Fruit fly (Drosophila melanogaster) whole organism, embryonic: Measurements from ENCODE around the gene CG33947.

ENCODE experiments used
- Atf-2 ChIP-seq: fragments of 200-800 bp; sonication (Bioruptor generic); optimal IDR thresholded peaks from 2 replicates; lab custom pipeline; 2016; ENCODE audit warnings: missing biosample characterization, missing genetic modification characterization
- Atf6 ChIP-seq: fragments of 200-800 bp; sonication (Bioruptor generic); IDR thresholded peaks from 2 replicates; pipeline ENCODE4 v1.3.6; 2022; ENCODE audit warnings: missing biosample characterization, missing genetic modification characterization
- Bteb2 ChIP-seq: fragments of 200-800 bp; sonication (Bioruptor generic); optimal IDR thresholded peaks from 2 replicates; lab custom pipeline; 2016; ENCODE audit warnings: missing biosample characterization, missing genetic modification characterization
- CG10147 ChIP-seq: fragments of 200-800 bp; sonication (Bioruptor generic); optimal IDR thresholded peaks from 2 replicates; lab custom pipeline; 2019; ENCODE audit warnings: missing biosample characterization, mild to moderate bottlenecking, missing genetic modification characterization, moderate library complexity
- CG11247 ChIP-seq: fragments of 200-800 bp; sonication (Bioruptor generic); IDR thresholded peaks from 2 replicates; pipeline ENCODE4 v1.3.6; 2022; ENCODE audit warnings: missing biosample characterization, missing genetic modification characterization
- CG12104 ChIP-seq: fragments of 200-800 bp; sonication (Bioruptor generic); optimal IDR thresholded peaks from 3 replicates; lab custom pipeline; 2016; ENCODE audit warnings: missing biosample characterization, missing genetic modification characterization
- CG13287 ChIP-seq: fragments of 200-800 bp; sonication (Bioruptor generic); IDR thresholded peaks from 2 replicates; pipeline ENCODE4 v1.3.6; 2022; ENCODE audit warnings: missing biosample characterization, missing genetic modification characterization; ENCODE audit not compliant: partially characterized antibody
- CG14965 ChIP-seq: fragments of 200-800 bp; sonication (Bioruptor generic); optimal IDR thresholded peaks from 2 replicates; lab custom pipeline; 2016; ENCODE audit warnings: missing biosample characterization, missing genetic modification characterization, borderline replicate concordance
- CG17361 ChIP-seq: fragments of 200-800 bp; sonication (Bioruptor generic); IDR thresholded peaks from 3 replicates; pipeline ENCODE4 v1.3.6; 2022; ENCODE audit warnings: missing biosample characterization, missing genetic modification characterization
- CG1832 ChIP-seq: fragments of 200-800 bp; sonication (Bioruptor generic); optimal IDR thresholded peaks from 2 replicates; lab custom pipeline; 2017; ENCODE audit warnings: missing biosample characterization, mild to moderate bottlenecking, missing genetic modification characterization, inconsistent platforms
- CG18476 ChIP-seq: fragments of 200-800 bp; sonication (Bioruptor generic); optimal IDR thresholded peaks from 2 replicates; lab custom pipeline; 2016; ENCODE audit warnings: missing biosample characterization, mild to moderate bottlenecking, missing genetic modification characterization
- CG18764 ChIP-seq: fragments of 200-800 bp; sonication (Bioruptor generic); optimal IDR thresholded peaks from 3 replicates; lab custom pipeline; 2016; ENCODE audit warnings: missing biosample characterization, missing genetic modification characterization
- CG2116 ChIP-seq: fragments of 200-800 bp; sonication (Bioruptor generic); optimal IDR thresholded peaks from 3 replicates; lab custom pipeline; 2018; ENCODE audit warnings: missing biosample characterization, mild to moderate bottlenecking, missing genetic modification characterization
- CG2199 ChIP-seq: fragments of 200-800 bp; sonication (Bioruptor generic); IDR thresholded peaks from 3 replicates; pipeline ENCODE4 v1.3.6; 2022; ENCODE audit warnings: missing biosample characterization, missing genetic modification characterization
- CG2712 ChIP-seq: fragments of 200-800 bp; optimal IDR thresholded peaks from 3 replicates; lab custom pipeline; 2019; ENCODE audit warnings: missing biosample characterization, mild to moderate bottlenecking, missing genetic modification characterization, moderate library complexity
- CG3281 ChIP-seq: fragments of 200-800 bp; sonication (Bioruptor generic); optimal IDR thresholded peaks from 3 replicates; lab custom pipeline; 2017; ENCODE audit warnings: missing biosample characterization, mild to moderate bottlenecking, missing genetic modification characterization
- CG34224 ChIP-seq: fragments of 200-800 bp; sonication (Bioruptor generic); IDR thresholded peaks from 3 replicates; pipeline ENCODE4 v1.3.6; 2022; ENCODE audit warnings: missing biosample characterization, missing genetic modification characterization; ENCODE audit not compliant: partially characterized antibody
- CG4707 ChIP-seq: fragments of 200-800 bp; sonication (Bioruptor generic); optimal IDR thresholded peaks from 2 replicates; lab custom pipeline; 2018; ENCODE audit warnings: missing biosample characterization, mild to moderate bottlenecking, missing genetic modification characterization, moderate library complexity
- CG5245 ChIP-seq: fragments of 200-800 bp; sonication (Bioruptor generic); optimal IDR thresholded peaks from 3 replicates; lab custom pipeline; 2016; ENCODE audit warnings: missing biosample characterization, missing genetic modification characterization
- CG5953 ChIP-seq: fragments of 200-800 bp; sonication (Bioruptor generic); IDR thresholded peaks from 2 replicates; pipeline ENCODE4 v1.3.6; 2022; ENCODE audit warnings: missing biosample characterization, missing genetic modification characterization
- CG6689 ChIP-seq: fragments of 200-800 bp; sonication (Bioruptor generic); IDR thresholded peaks from 2 replicates; pipeline ENCODE4 v1.3.6; 2022; ENCODE audit warnings: missing biosample characterization, missing genetic modification characterization
- CG7963 ChIP-seq: fragments of 200-800 bp; sonication (Bioruptor generic); IDR thresholded peaks from 3 replicates; pipeline ENCODE4 v1.3.6; 2022; ENCODE audit warnings: missing biosample characterization, missing genetic modification characterization; ENCODE audit not compliant: partially characterized antibody
- Dll ChIP-seq: fragments of 200-800 bp; sonication (Bioruptor generic); IDR thresholded peaks from 4 replicates; pipeline ENCODE4 v1.3.6; 2022; ENCODE audit warnings: missing biosample characterization, missing genetic modification characterization; ENCODE audit not compliant: partially characterized antibody
- Fer1 ChIP-seq: fragments of 200-800 bp; sonication (Bioruptor generic); optimal IDR thresholded peaks from 2 replicates; lab custom pipeline; 2017; ENCODE audit warnings: missing biosample characterization, mild to moderate bottlenecking, missing genetic modification characterization
- HLH3B ChIP-seq: fragments of 200-800 bp; sonication (Bioruptor generic); IDR thresholded peaks from 2 replicates; pipeline ENCODE4 v1.3.6; 2022; ENCODE audit warnings: missing biosample characterization, missing genetic modification characterization
- Hand ChIP-seq: fragments of 200-800 bp; sonication (Bioruptor generic); optimal IDR thresholded peaks from 2 replicates; lab custom pipeline; 2017; ENCODE audit warnings: mild to moderate bottlenecking, missing biosample characterization, missing genetic modification reagents, missing genetic modification characterization
- HmgZ ChIP-seq: fragments of 200-800 bp; sonication (Bioruptor generic); optimal IDR thresholded peaks from 2 replicates; lab custom pipeline; 2018; ENCODE audit warnings: missing biosample characterization, mild to moderate bottlenecking, missing genetic modification characterization
- Jarid2 ChIP-seq: fragments of 200-800 bp; sonication (Bioruptor generic); optimal IDR thresholded peaks from 3 replicates; lab custom pipeline; 2017; ENCODE audit warnings: mild to moderate bottlenecking, missing biosample characterization, missing genetic modification reagents, missing genetic modification characterization
- Lim3 ChIP-seq: fragments of 200-800 bp; sonication (Bioruptor generic); IDR thresholded peaks from 2 replicates; pipeline ENCODE4 v1.3.6; 2022; ENCODE audit warnings: missing biosample characterization, missing genetic modification characterization
- Lpt ChIP-seq: fragments of >200 bp; optimal IDR thresholded peaks from 2 replicates; lab custom pipeline; 2018; ENCODE audit warnings: missing biosample characterization, missing genetic modification characterization
- Mes4 ChIP-seq: fragments of 200-800 bp; sonication (Bioruptor generic); optimal IDR thresholded peaks from 2 replicates; lab custom pipeline; 2016; ENCODE audit warnings: missing biosample characterization, missing genetic modification characterization
- Mrtf ChIP-seq: fragments of 200-800 bp; sonication (Bioruptor generic); IDR thresholded peaks from 3 replicates; pipeline ENCODE4 v1.3.6; 2022; ENCODE audit warnings: missing biosample characterization, missing genetic modification characterization
- Opbp ChIP-seq: fragments of 200-800 bp; sonication (Bioruptor generic); IDR thresholded peaks from 3 replicates; pipeline ENCODE4 v1.3.6; 2022; ENCODE audit warnings: missing biosample characterization, missing genetic modification characterization; ENCODE audit not compliant: partially characterized antibody
- PHDP ChIP-seq: fragments of 200-800 bp; sonication (Bioruptor generic); optimal IDR thresholded peaks from 3 replicates; lab custom pipeline; 2018; ENCODE audit warnings: missing biosample characterization, mild to moderate bottlenecking, missing genetic modification characterization, moderate library complexity
- az2 ChIP-seq: fragments of 200-800 bp; sonication (Bioruptor generic); optimal IDR thresholded peaks from 3 replicates; lab custom pipeline; 2016; ENCODE audit warnings: missing biosample characterization, missing genetic modification characterization
- chn ChIP-seq: fragments of 200-800 bp; sonication (Bioruptor generic); optimal IDR thresholded peaks from 2 replicates; lab custom pipeline; 2016; ENCODE audit warnings: missing biosample characterization, missing genetic modification characterization
- da ChIP-seq: fragments of 200-800 bp; sonication (Bioruptor generic); optimal IDR thresholded peaks from 2 replicates; lab custom pipeline; 2016; ENCODE audit warnings: missing biosample characterization, missing genetic modification characterization
- danr ChIP-seq: fragments of 200-800 bp; sonication (Bioruptor generic); IDR thresholded peaks from 2 replicates; pipeline ENCODE4 v1.3.6; 2022; ENCODE audit warnings: missing biosample characterization, missing genetic modification characterization
- fru ChIP-seq: fragments of >200 bp; optimal IDR thresholded peaks from 2 replicates; lab custom pipeline; 2017
- gce ChIP-seq: fragments of 200-800 bp; sonication (Bioruptor generic); IDR thresholded peaks from 3 replicates; pipeline ENCODE4 v1.3.6; 2022; ENCODE audit warnings: missing biosample characterization, missing genetic modification characterization
- grau ChIP-seq: fragments of 200-800 bp; optimal IDR thresholded peaks from 3 replicates; lab custom pipeline; 2019; ENCODE audit warnings: missing biosample characterization, mild to moderate bottlenecking, missing genetic modification characterization, moderate library complexity
- gsb-n ChIP-seq: fragments of 200-800 bp; sonication (Bioruptor generic); optimal IDR thresholded peaks from 3 replicates; lab custom pipeline; 2018; ENCODE audit warnings: missing biosample characterization, mild to moderate bottlenecking, missing genetic modification characterization
- hth ChIP-seq: fragments of >200 bp; optimal IDR thresholded peaks from 2 replicates; lab custom pipeline; 2017; ENCODE audit warnings: inconsistent platforms
- kah ChIP-seq: fragments of 200-800 bp; sonication (Bioruptor generic); optimal IDR thresholded peaks from 2 replicates; lab custom pipeline; 2018; ENCODE audit warnings: missing biosample characterization, mild to moderate bottlenecking, missing genetic modification characterization
- lmd ChIP-seq: fragments of 200-800 bp; sonication (Bioruptor generic); IDR thresholded peaks from 2 replicates; pipeline ENCODE4 v1.3.6; 2022; ENCODE audit warnings: missing biosample characterization, missing genetic modification characterization
- nerfin-2 ChIP-seq: fragments of 200-800 bp; sonication (Bioruptor generic); IDR thresholded peaks from 2 replicates; pipeline ENCODE4 v1.3.6; 2022; ENCODE audit warnings: missing biosample characterization, missing genetic modification characterization; ENCODE audit not compliant: partially characterized antibody
- ro ChIP-seq: fragments of 200-800 bp; sonication (Bioruptor generic); IDR thresholded peaks from 2 replicates; pipeline ENCODE4 v1.3.6; 2022; ENCODE audit warnings: missing biosample characterization, missing genetic modification characterization
- run ChIP-seq: fragments of 200-800 bp; sonication (Bioruptor generic); optimal IDR thresholded peaks from 3 replicates; lab custom pipeline; 2018; ENCODE audit warnings: missing biosample characterization, mild to moderate bottlenecking, missing genetic modification characterization
- sisA ChIP-seq: fragments of 200-800 bp; sonication (Bioruptor generic); IDR thresholded peaks from 2 replicates; pipeline ENCODE4 v1.3.6; 2022; ENCODE audit warnings: missing biosample characterization, missing genetic modification characterization
- tap ChIP-seq: fragments of 200-800 bp; optimal IDR thresholded peaks from 3 replicates; lab custom pipeline; 2019; ENCODE audit warnings: missing biosample characterization, mild to moderate bottlenecking, missing genetic modification characterization, moderate library complexity
- twi ChIP-seq: fragments of 200-800 bp; optimal IDR thresholded peaks from 2 replicates; lab custom pipeline; 2019; ENCODE audit warnings: missing biosample characterization, mild to moderate bottlenecking, missing genetic modification characterization, moderate library complexity

The CG33947 gene

DNA sequence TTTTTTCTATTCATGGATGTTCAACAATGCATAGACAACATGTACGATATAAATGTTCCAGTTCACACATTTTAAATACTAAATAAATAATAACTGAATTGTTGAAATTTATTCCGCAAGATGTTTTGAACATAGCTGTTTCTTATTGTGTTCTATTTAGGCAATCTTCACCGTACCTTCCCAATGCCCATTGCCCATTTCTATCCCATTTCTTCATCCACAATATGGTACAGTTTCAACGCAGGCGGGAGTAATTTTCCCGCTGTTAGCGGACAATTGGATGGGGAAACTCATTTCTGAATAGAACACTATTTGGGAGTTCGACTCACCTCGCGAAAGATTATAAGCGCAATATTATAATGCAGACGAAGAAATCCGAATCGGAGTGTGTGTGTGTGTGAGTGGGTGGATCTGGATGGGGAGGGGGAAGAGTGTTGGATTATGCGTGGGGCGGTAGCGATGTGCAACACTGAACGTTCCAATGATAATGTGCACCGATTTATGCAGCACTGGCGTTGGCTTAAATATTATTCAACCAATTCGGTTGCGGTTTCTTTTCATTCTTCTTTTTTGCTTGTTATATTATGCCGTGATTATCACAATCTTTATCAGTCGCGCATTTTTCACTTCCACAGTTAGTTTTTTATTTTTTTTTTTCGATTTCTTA lies 4.2 kb upstream of the CG33947 start:
- TF ChIP-seq CG18476, result no peak
- TF ChIP-seq ro (GFP tag; lab: Robert Waterston, UW), result no peak
- TF ChIP-seq CG6689 (GFP tag; lab: Robert Waterston, UW), result no peak
- no peak for TF ChIP-seq CG1832 (GFP tag; lab: Kevin White, UChicago)
- TF ChIP-seq grau, result peak; percentile 79
- peak; percentile 34 for TF ChIP-seq Atf-2
- TF ChIP-seq CG34224 (GFP tag; lab: Robert Waterston, UW), result no peak
- TF ChIP-seq Jarid2 (GFP tag; lab: Kevin White, UChicago), result no peak
- no peak for TF ChIP-seq Bteb2 (GFP tag; lab: Kevin White, UChicago)
- no peak for TF ChIP-seq CG14965 (GFP tag; lab: Kevin White, UChicago)
- peak; percentile 29 for TF ChIP-seq CG5245
- TF ChIP-seq CG7963 (GFP tag; lab: Robert Waterston, UW), result 0 out of 3 replicates have a peak, but pooled peaks have one; percentile 13
- peak; percentile 27 for TF ChIP-seq az2 (GFP tag; lab: Kevin White, UChicago)
- TF ChIP-seq danr (GFP tag; lab: Robert Waterston, UW), result no peak
- peak; percentile 35 for TF ChIP-seq CG3281 (GFP tag; lab: Kevin White, UChicago)
- peak; percentile 6 for TF ChIP-seq CG2116 (GFP tag; lab: Kevin White, UChicago)
- no peak for TF ChIP-seq CG12104 (GFP tag; lab: Kevin White, UChicago)
- TF ChIP-seq hth (lab: Kevin White, UChicago), result no peak
- no peak for TF ChIP-seq Dll (GFP tag; lab: Robert Waterston, UW)
- TF ChIP-seq CG4707 (GFP tag; lab: Kevin White, UChicago), result no peak
- TF ChIP-seq kah (GFP tag; lab: Kevin White, UChicago), result no peak
- no peak; the same call in 1 of the 2 replicates for TF ChIP-seq CG13287 (GFP tag; lab: Robert Waterston, UW)
- TF ChIP-seq run (tag; lab: Kevin White, UChicago), result no peak
- peak; percentile 57 for TF ChIP-seq Mes4 (GFP tag; lab: Kevin White, UChicago)
- peak; percentile 19 for TF ChIP-seq gsb-n (tag; lab: Kevin White, UChicago)
- no peak for TF ChIP-seq Lim3 (GFP tag; lab: Robert Waterston, UW)
- no peak for TF ChIP-seq fru (lab: Kevin White, UChicago)
- peak; percentile 62; the same call in 2 of the 3 replicates for TF ChIP-seq Mrtf (GFP tag; lab: Robert Waterston, UW)
- TF ChIP-seq da, result no peak
- TF ChIP-seq gce (GFP tag; lab: Robert Waterston, UW), result no peak
- TF ChIP-seq PHDP (tag; lab: Kevin White, UChicago), result no peak
- peak; percentile 52 for TF ChIP-seq CG18764 (GFP tag; lab: Kevin White, UChicago)
- no peak for TF ChIP-seq tap
- no peak for TF ChIP-seq Fer1
- TF ChIP-seq twi, result no peak
- no peak for TF ChIP-seq CG10147 (GFP tag; lab: Kevin White, UChicago)
- TF ChIP-seq CG2712, result peak; percentile 24
- TF ChIP-seq sisA (GFP tag; lab: Robert Waterston, UW), result no peak
- TF ChIP-seq HmgZ (tag; lab: Kevin White, UChicago), result peak; percentile 42
- TF ChIP-seq HLH3B (GFP tag; lab: Robert Waterston, UW), result no peak
- TF ChIP-seq nerfin-2 (GFP tag; lab: Robert Waterston, UW), result no peak
- peak; percentile 42; the same call in 1 of the 3 replicates for TF ChIP-seq Opbp (GFP tag; lab: Robert Waterston, UW)
- no peak for TF ChIP-seq CG5953 (GFP tag; lab: Robert Waterston, UW)
- TF ChIP-seq CG11247 (GFP tag; lab: Robert Waterston, UW), result peak; percentile 68
- TF ChIP-seq Lpt, result no peak
- peak; percentile 30 for TF ChIP-seq Hand
- no peak for TF ChIP-seq CG17361 (GFP tag; lab: Robert Waterston, UW)
- peak; percentile 41; the same call in 1 of the 2 replicates for TF ChIP-seq Atf6 (GFP tag; lab: Robert Waterston, UW)
- peak; percentile 35 for TF ChIP-seq lmd (GFP tag; lab: Robert Waterston, UW)
- 0 out of 3 replicates have a peak, but pooled peaks have one; percentile 46 for TF ChIP-seq CG2199 (GFP tag; lab: Robert Waterston, UW)
- peak; percentile 88 for TF ChIP-seq chn (GFP tag; lab: Kevin White, UChicago)
